Fruit fly (Drosophila melanogaster): ENCODE results near the gene Hsp67Bc.

Gene Hsp67Bc

dm6 chr3L:9410754-9411423 is 38.6 kb upstream of the Hsp67Bc start, which contains the start of the genes CG4022 and Cpsf5 (continued):
- TF ChIP-seq grau (tag; optimal IDR thresholded peaks at IDR 0.05) (peak; percentile 86), Ets65A (GFP tag) (peak; percentile 90), CG6854 (GFP tag; optimal IDR thresholded peaks at IDR 0.05) (no peak), CG1602 (GFP tag; optimal IDR thresholded peaks at IDR 0.05) (peak; percentile 73), Sry-δ (GFP tag; optimal IDR thresholded peaks at IDR 0.05) (peak; percentile 42), CG8944 (GFP tag; optimal IDR thresholded peaks at IDR 0.05) (peak; percentile 3), chm (GFP tag; IDR thresholded peaks at IDR 0.05) (peak; percentile 50; the same call in 1 of the 2 replicates), CG5953 (GFP tag; IDR thresholded peaks at IDR 0.05) (peak; percentile 1; the same call in 1 of the 2 replicates), gce (GFP tag; IDR thresholded peaks at IDR 0.05) (peak; percentile 80; the same call in 1 of the 3 replicates), Dp (GFP tag; optimal IDR thresholded peaks at IDR 0.05) (peak; percentile 28), Fer3 (tag; optimal IDR thresholded peaks at IDR 0.05) (peak; percentile 78), gcm2 (GFP tag; optimal IDR thresholded peaks at IDR 0.05) (peak; percentile 53), CG31224 (GFP tag; IDR thresholded peaks at IDR 0.05) (peak; percentile 57), NC2β (GFP tag; optimal IDR thresholded peaks at IDR 0.05) (peak; percentile 44), lbe (GFP tag; optimal IDR thresholded peaks at IDR 0.05) (peak; percentile 66), CG5180 (GFP tag; optimal IDR thresholded peaks at IDR 0.05) (no peak), CkIIα-i1 (GFP tag; IDR thresholded peaks at IDR 0.05) (no peak), CG2678 (tag; optimal IDR thresholded peaks at IDR 0.05) (peak; percentile 85), CG6791 (GFP tag; IDR thresholded peaks at IDR 0.05; ENCODE audit: partially characterized antibody) (no peak), CG12744 (GFP tag; optimal IDR thresholded peaks at IDR 0.05) (peak; percentile 62), CG7357 (GFP tag; IDR thresholded peaks at IDR 0.05) (0 out of 3 replicates have a peak, but pooled peaks have one; percentile 55), CG15073 (GFP tag; optimal IDR thresholded peaks at IDR 0.05) (no peak), nerfin-2 (GFP tag; IDR thresholded peaks at IDR 0.05; ENCODE audit: partially characterized antibody) (no peak), abd-A (tag; optimal IDR thresholded peaks at IDR 0.05) (peak; percentile 97), CG7928 (GFP tag; optimal IDR thresholded peaks at IDR 0.05) (peak; percentile 98), Hr78 (GFP tag; optimal IDR thresholded peaks at IDR 0.05) (no peak), lola (GFP tag; optimal IDR thresholded peaks at IDR 0.05) (peak in 1 of 3 experiments; percentile 84), Fer2 (tag; optimal IDR thresholded peaks at IDR 0.05) (peak; percentile 67), CG10209 (GFP tag; optimal IDR thresholded peaks at IDR 0.05) (peak; percentile 80), Meics (GFP tag; optimal IDR thresholded peaks at IDR 0.05) (peak; percentile 78), toy (GFP tag; IDR thresholded peaks at IDR 0.05) (peak; percentile 24; the same call in 1 of the 2 replicates), twi (tag; optimal IDR thresholded peaks at IDR 0.05) (peak; percentile 83), tap (tag; optimal IDR thresholded peaks at IDR 0.05) (peak; percentile 81), kah (GFP tag; optimal IDR thresholded peaks at IDR 0.05) (peak; percentile 22), CG13287 (GFP tag; IDR thresholded peaks at IDR 0.05; ENCODE audit: partially characterized antibody) (peak; percentile 68), vvl (GFP tag; IDR thresholded peaks at IDR 0.05) (peak; percentile 85), her (GFP tag; optimal IDR thresholded peaks at IDR 0.05) (no peak), Dip3 (GFP tag; optimal IDR thresholded peaks at IDR 0.05) (peak; percentile 53), TFAM (GFP tag; optimal IDR thresholded peaks at IDR 0.05) (no peak), CG17612 (GFP tag; IDR thresholded peaks at IDR 0.05) (no peak), CG3281 (GFP tag; optimal IDR thresholded peaks at IDR 0.05) (peak; percentile 79), CG3847 (GFP tag; IDR thresholded peaks at IDR 0.05) (peak; percentile 88), zen (tag; optimal IDR thresholded peaks at IDR 0.05) (peak; percentile 86), CG3163 (GFP tag; optimal IDR thresholded peaks at IDR 0.05) (peak; percentile 18), CG14014 (GFP tag; IDR thresholded peaks at IDR 0.05) (peak; percentile 82), Kr (GFP tag; optimal IDR thresholded peaks at IDR 0.05) (no peak), Pdp1 (GFP tag; optimal IDR thresholded peaks at IDR 0.05) (peak; percentile 70 to 79), cwo (GFP tag; optimal IDR thresholded peaks at IDR 0.05) (peak; percentile 58), CG3407 (GFP tag; optimal IDR thresholded peaks at IDR 0.05) (peak; percentile 68)

Measured in whole organism, embryonic.